Fruit fly (Drosophila melanogaster) whole organism, embryonic: ENCODE measurements around the gene CG5612.
A peak's percentile ranks its signal among the peaks of the same experiment; 100 is the strongest.

ENCODE experiments used
- Atf-2 ChIP-seq: fragments of 200-800 bp; sonication (Bioruptor generic); optimal IDR thresholded peaks from 2 replicates; lab custom pipeline; 2016; ENCODE audit warnings: missing biosample characterization, missing genetic modification characterization
- Bgb ChIP-seq: fragments of 200-800 bp; sonication (Bioruptor generic); IDR thresholded peaks from 2 replicates; pipeline ENCODE4 v1.3.6; 2022; ENCODE audit warnings: missing biosample characterization, missing genetic modification characterization; ENCODE audit not compliant: partially characterized antibody
- CG12155 ChIP-seq: fragments of 200-800 bp; sonication (Bioruptor generic); optimal IDR thresholded peaks from 3 replicates; lab custom pipeline; 2016; ENCODE audit warnings: missing biosample characterization, missing genetic modification characterization
- CG13624 ChIP-seq: fragments of 200-800 bp; sonication (Bioruptor generic); optimal IDR thresholded peaks from 2 replicates; lab custom pipeline; 2016; ENCODE audit warnings: missing biosample characterization, missing genetic modification characterization
- CG14860 ChIP-seq: fragments of 200-800 bp; sonication (Bioruptor generic); IDR thresholded peaks from 3 replicates; pipeline ENCODE4 v1.3.6; 2022; ENCODE audit warnings: missing biosample characterization, missing genetic modification characterization; ENCODE audit not compliant: partially characterized antibody
- CG1647 ChIP-seq: fragments of 200-800 bp; sonication (Bioruptor generic); optimal IDR thresholded peaks from 3 replicates; lab custom pipeline; 2016; ENCODE audit warnings: missing biosample characterization, missing genetic modification characterization
- CG16863 ChIP-seq: fragments of 200-800 bp; sonication (Bioruptor generic); optimal IDR thresholded peaks from 3 replicates; lab custom pipeline; 2016; ENCODE audit warnings: missing biosample characterization, missing genetic modification characterization
- CG17328 ChIP-seq: fragments of 200-800 bp; sonication (Bioruptor generic); IDR thresholded peaks from 2 replicates; pipeline ENCODE4 v1.3.6; 2022; ENCODE audit warnings: missing biosample characterization, missing genetic modification characterization
- CG2199 ChIP-seq: fragments of 200-800 bp; sonication (Bioruptor generic); IDR thresholded peaks from 3 replicates; pipeline ENCODE4 v1.3.6; 2022; ENCODE audit warnings: missing biosample characterization, missing genetic modification characterization
- CG3281 ChIP-seq: fragments of 200-800 bp; sonication (Bioruptor generic); optimal IDR thresholded peaks from 3 replicates; lab custom pipeline; 2017; ENCODE audit warnings: missing biosample characterization, mild to moderate bottlenecking, missing genetic modification characterization
- CG34224 ChIP-seq: fragments of 200-800 bp; sonication (Bioruptor generic); IDR thresholded peaks from 3 replicates; pipeline ENCODE4 v1.3.6; 2022; ENCODE audit warnings: missing biosample characterization, missing genetic modification characterization; ENCODE audit not compliant: partially characterized antibody
- CG4328 ChIP-seq: fragments of 200-800 bp; sonication (Bioruptor generic); optimal IDR thresholded peaks from 3 replicates; lab custom pipeline; 2017; ENCODE audit warnings: missing biosample characterization, missing genetic modification reagents, missing genetic modification characterization
- CG5245 ChIP-seq: fragments of 200-800 bp; sonication (Bioruptor generic); optimal IDR thresholded peaks from 3 replicates; lab custom pipeline; 2016; ENCODE audit warnings: missing biosample characterization, missing genetic modification characterization
- CG6813 ChIP-seq: fragments of 200-800 bp; sonication (Bioruptor generic); optimal IDR thresholded peaks from 2 replicates; lab custom pipeline; 2017; ENCODE audit warnings: missing biosample characterization, missing genetic modification characterization, mild to moderate bottlenecking, moderate library complexity, missing genetic modification reagents
- CG7786 ChIP-seq: fragments of 200-800 bp; sonication (Bioruptor generic); optimal IDR thresholded peaks from 2 replicates; lab custom pipeline; 2016; ENCODE audit warnings: missing biosample characterization, missing genetic modification characterization
- CG9609 ChIP-seq: fragments of 200-800 bp; sonication (Bioruptor generic); optimal IDR thresholded peaks from 3 replicates; lab custom pipeline; 2016; ENCODE audit warnings: missing biosample characterization, missing genetic modification characterization
- D19A ChIP-seq: fragments of 200-800 bp; optimal IDR thresholded peaks from 3 replicates; lab custom pipeline; 2019; ENCODE audit warnings: missing biosample characterization, mild to moderate bottlenecking, missing genetic modification characterization, moderate library complexity
- Dad ChIP-seq: fragments of 200-800 bp; sonication (Bioruptor generic); optimal IDR thresholded peaks from 3 replicates; lab custom pipeline; 2016; ENCODE audit warnings: missing biosample characterization, missing genetic modification characterization
- Doc2 ChIP-seq: fragments of 200-800 bp; sonication (Bioruptor generic); IDR thresholded peaks from 2 replicates; pipeline ENCODE4 v1.3.6; 2022; ENCODE audit warnings: missing biosample characterization, missing genetic modification characterization
- Dp ChIP-seq: fragments of 200-800 bp; sonication (Bioruptor generic); optimal IDR thresholded peaks from 2 replicates; lab custom pipeline; 2018; ENCODE audit warnings: missing biosample characterization, mild to moderate bottlenecking, missing genetic modification characterization, moderate library complexity
- Kr ChIP-seq: fragments of 200-800 bp; sonication (Bioruptor generic); optimal IDR thresholded peaks from 2 replicates; lab custom pipeline; 2017; ENCODE audit warnings: missing biosample characterization, mild to moderate bottlenecking, missing genetic modification characterization
- MESR4 ChIP-seq: fragments of 200-800 bp; sonication (Bioruptor generic); optimal IDR thresholded peaks from 2 replicates; lab custom pipeline; 2018; ENCODE audit warnings: missing biosample characterization, mild to moderate bottlenecking, missing genetic modification characterization, moderate library complexity
- Mad ChIP-seq: fragments of 200-800 bp; sonication (Bioruptor generic); optimal IDR thresholded peaks from 2 replicates; lab custom pipeline; 2016; ENCODE audit warnings: missing biosample characterization, missing genetic modification characterization
- PHDP ChIP-seq: fragments of 200-800 bp; sonication (Bioruptor generic); optimal IDR thresholded peaks from 3 replicates; lab custom pipeline; 2018; ENCODE audit warnings: missing biosample characterization, mild to moderate bottlenecking, missing genetic modification characterization, moderate library complexity
- Poxn ChIP-seq: fragments of 200-800 bp; sonication (Bioruptor generic); IDR thresholded peaks from 2 replicates; pipeline ENCODE4 v1.3.6; 2022; ENCODE audit warnings: missing biosample characterization, missing genetic modification characterization
- ab ChIP-seq: fragments of 200-800 bp; sonication (Bioruptor generic); optimal IDR thresholded peaks from 2 replicates; lab custom pipeline; 2016; ENCODE audit warnings: missing biosample characterization, missing genetic modification characterization
- abd-A ChIP-seq: fragments of 200-800 bp; sonication (Bioruptor generic); optimal IDR thresholded peaks from 3 replicates; lab custom pipeline; 2019; ENCODE audit warnings: missing biosample characterization, mild to moderate bottlenecking, missing genetic modification characterization, moderate library complexity
- bigmax ChIP-seq: fragments of 200-800 bp; sonication (Bioruptor generic); optimal IDR thresholded peaks from 2 replicates; lab custom pipeline; 2018; ENCODE audit warnings: missing biosample characterization, mild to moderate bottlenecking, missing genetic modification characterization
- chn ChIP-seq: fragments of 200-800 bp; sonication (Bioruptor generic); optimal IDR thresholded peaks from 2 replicates; lab custom pipeline; 2016; ENCODE audit warnings: missing biosample characterization, missing genetic modification characterization
- crp ChIP-seq, 2 experiments: fragments of 200-800 bp; sonication (Bioruptor generic); optimal IDR thresholded peaks; 2 replicates in 1 of 2; 3 replicates in 1 of 2; lab custom pipeline; 2017; ENCODE audit warnings: missing biosample characterization in 2 of 2, missing genetic modification characterization in 2 of 2, mild to moderate bottlenecking in 1 of 2, moderate library complexity in 1 of 2
- dm ChIP-seq: fragments of 200-800 bp; sonication (Bioruptor generic); optimal IDR thresholded peaks from 3 replicates; lab custom pipeline; 2016; ENCODE audit warnings: missing biosample characterization, missing genetic modification characterization
- dmrt11E ChIP-seq: fragments of 200-800 bp; sonication (Bioruptor generic); optimal IDR thresholded peaks from 3 replicates; lab custom pipeline; 2018; ENCODE audit warnings: missing biosample characterization, mild to moderate bottlenecking, missing genetic modification characterization, moderate library complexity
- en ChIP-seq: fragments of 200-800 bp; sonication (Bioruptor generic); optimal IDR thresholded peaks from 2 replicates; lab custom pipeline; 2016; ENCODE audit warnings: missing biosample characterization, missing genetic modification characterization
- ewg ChIP-seq: fragments of 200-800 bp; sonication (Bioruptor generic); optimal IDR thresholded peaks from 3 replicates; lab custom pipeline; 2017; ENCODE audit warnings: mild to moderate bottlenecking, missing biosample characterization, missing genetic modification reagents, missing genetic modification characterization
- exex ChIP-seq: fragments of 200-800 bp; sonication (Bioruptor generic); optimal IDR thresholded peaks from 4 replicates; lab custom pipeline; 2018; ENCODE audit warnings: missing biosample characterization, mild to moderate bottlenecking, missing genetic modification characterization, moderate library complexity
- gcm2 ChIP-seq: fragments of 200-800 bp; sonication (Bioruptor generic); optimal IDR thresholded peaks from 2 replicates; lab custom pipeline; 2016; ENCODE audit warnings: missing biosample characterization, missing genetic modification characterization
- hb ChIP-seq: fragments of 200-800 bp; sonication (Bioruptor generic); IDR thresholded peaks from 3 replicates; pipeline ENCODE4 v1.3.6; 2022; ENCODE audit warnings: missing biosample characterization, missing genetic modification characterization; ENCODE audit not compliant: partially characterized antibody
- inv ChIP-seq: fragments of 200-800 bp; sonication (Bioruptor generic); IDR thresholded peaks from 2 replicates; pipeline ENCODE4 v1.3.6; 2022; ENCODE audit warnings: missing biosample characterization, missing genetic modification characterization; ENCODE audit not compliant: partially characterized antibody
- ken ChIP-seq: fragments of 200-800 bp; sonication (Bioruptor generic); IDR thresholded peaks from 3 replicates; pipeline ENCODE4 v1.3.6; 2022; ENCODE audit warnings: missing biosample characterization, missing genetic modification characterization
- kni ChIP-seq: fragments of 200-800 bp; sonication (Bioruptor generic); optimal IDR thresholded peaks from 3 replicates; lab custom pipeline; 2017; ENCODE audit warnings: mild to moderate bottlenecking, missing biosample characterization, missing genetic modification reagents, missing genetic modification characterization
- knrl ChIP-seq: fragments of 200-800 bp; sonication (Bioruptor generic); IDR thresholded peaks from 3 replicates; pipeline ENCODE4 v1.3.6; 2022; ENCODE audit warnings: missing biosample characterization, missing genetic modification characterization; ENCODE audit not compliant: partially characterized antibody
- luna ChIP-seq: fragments of 200-800 bp; sonication (Bioruptor generic); optimal IDR thresholded peaks from 2 replicates; lab custom pipeline; 2016; ENCODE audit warnings: missing biosample characterization, missing genetic modification characterization
- phol ChIP-seq: fragments of 200-800 bp; sonication (Bioruptor generic); optimal IDR thresholded peaks from 3 replicates; lab custom pipeline; 2018; ENCODE audit warnings: missing biosample characterization, mild to moderate bottlenecking, missing genetic modification characterization, moderate library complexity
- pita ChIP-seq: fragments of 200-800 bp; sonication (Bioruptor generic); optimal IDR thresholded peaks from 2 replicates; lab custom pipeline; 2017; ENCODE audit warnings: missing biosample characterization, mild to moderate bottlenecking, missing genetic modification characterization
- sima ChIP-seq: fragments of 200-800 bp; sonication (Bioruptor generic); optimal IDR thresholded peaks from 2 replicates; lab custom pipeline; 2016; ENCODE audit warnings: missing biosample characterization, missing genetic modification characterization
- slou ChIP-seq: fragments of 200-800 bp; sonication (Bioruptor generic); optimal IDR thresholded peaks from 3 replicates; lab custom pipeline; 2016; ENCODE audit warnings: missing biosample characterization, missing genetic modification characterization
- slp2 ChIP-seq: fragments of 200-800 bp; sonication (Bioruptor generic); optimal IDR thresholded peaks from 2 replicates; lab custom pipeline; 2016; ENCODE audit warnings: missing biosample characterization, missing genetic modification characterization
- ssp ChIP-seq: fragments of 200-800 bp; sonication (Bioruptor generic); IDR thresholded peaks from 2 replicates; pipeline ENCODE4 v1.3.6; 2022; ENCODE audit warnings: missing biosample characterization, missing genetic modification characterization
- trh ChIP-seq: fragments of 200-800 bp; sonication (Bioruptor generic); optimal IDR thresholded peaks from 2 replicates; lab custom pipeline; 2016; ENCODE audit warnings: missing biosample characterization, missing genetic modification characterization
- z ChIP-seq: fragments of 200-800 bp; sonication (Bioruptor generic); IDR thresholded peaks from 3 replicates; pipeline ENCODE4 v1.3.6; 2022; ENCODE audit warnings: missing biosample characterization, missing genetic modification characterization

CG5612 gene

DNA sequence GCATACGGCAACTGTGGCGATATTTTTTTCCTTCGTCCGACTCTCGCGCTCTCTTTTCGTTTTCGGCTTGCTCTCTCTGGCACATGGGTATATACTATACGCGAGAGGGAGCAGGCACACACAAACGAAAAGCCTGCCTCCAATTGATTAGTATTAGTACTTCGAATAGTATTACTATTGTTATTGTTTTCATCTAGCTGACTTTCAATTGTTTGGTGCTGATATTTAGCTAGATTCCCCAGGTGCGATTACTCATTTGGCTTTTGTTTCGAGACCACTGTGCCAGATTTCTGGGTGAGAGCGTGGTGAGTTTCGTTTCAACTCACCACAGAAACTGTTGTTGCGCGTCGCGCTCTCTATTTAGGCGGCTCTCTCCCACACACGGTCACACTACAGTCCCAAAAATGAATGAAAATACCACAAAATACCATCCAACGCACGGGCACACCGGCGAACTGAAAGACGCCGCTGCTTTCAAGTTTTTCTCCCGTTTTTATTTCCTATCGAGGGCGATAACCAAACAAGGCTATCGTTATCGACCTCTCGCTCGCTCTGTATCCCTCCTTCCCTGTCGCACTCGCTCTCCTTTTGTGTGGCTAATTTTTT lies 44.4 kb downstream of the CG5612 start (continued):
- TF ChIP-seq abd-A (tag; lab: Kevin White, UChicago) (no peak), trh (GFP tag; lab: Kevin White, UChicago) (no peak), hb (GFP tag; lab: Robert Waterston, UW) (no peak), CG13624 (GFP tag; lab: Kevin White, UChicago) (peak; percentile 26), CG12155 (GFP tag; lab: Kevin White, UChicago) (peak; percentile 67), CG1647 (GFP tag; lab: Kevin White, UChicago) (no peak), Atf-2 (GFP tag; lab: Kevin White, UChicago) (peak; percentile 54), Doc2 (GFP tag; lab: Robert Waterston, UW) (no peak), chn (GFP tag; lab: Kevin White, UChicago) (peak; percentile 54), CG7786 (GFP tag; lab: Kevin White, UChicago) (peak; percentile 48), knrl (GFP tag; lab: Robert Waterston, UW) (no peak), CG34224 (GFP tag; lab: Robert Waterston, UW) (no peak), en (GFP tag; lab: Kevin White, UChicago) (no peak), ab (GFP tag; lab: Kevin White, UChicago) (no peak), slp2 (GFP tag; lab: Kevin White, UChicago) (no peak), PHDP (tag; lab: Kevin White, UChicago) (peak; percentile 83), crp (GFP tag; optimal IDR thresholded peaks at IDR 0.05; lab: Kevin White, UChicago) (no peak), CG5245 (GFP tag; lab: Kevin White, UChicago) (peak; percentile 16), sima (GFP tag; lab: Kevin White, UChicago) (no peak), CG6813 (GFP tag; lab: Kevin White, UChicago) (peak; percentile 71), gcm2 (GFP tag; lab: Kevin White, UChicago) (peak; percentile 15), CG3281 (GFP tag; lab: Kevin White, UChicago) (peak; percentile 82), bigmax (GFP tag; lab: Kevin White, UChicago) (peak; percentile 27), CG2199 (GFP tag; lab: Robert Waterston, UW) (no peak), Mad (GFP tag; lab: Kevin White, UChicago) (no peak), dmrt11E (peak; percentile 14), CG4328 (GFP tag; lab: Kevin White, UChicago) (peak; percentile 81), Bgb (GFP tag; lab: Robert Waterston, UW) (no peak), Dp (GFP tag; lab: Kevin White, UChicago) (peak; percentile 57), CG14860 (GFP tag; lab: Robert Waterston, UW) (no peak), ewg (GFP tag; lab: Kevin White, UChicago) (peak; percentile 92), pita (GFP tag; lab: Kevin White, UChicago) (no peak), phol (tag; lab: Kevin White, UChicago) (no peak), Poxn (GFP tag; lab: Robert Waterston, UW) (no peak), z (GFP tag; lab: Robert Waterston, UW) (no peak), inv (GFP tag; lab: Robert Waterston, UW) (no peak), CG17328 (GFP tag; lab: Robert Waterston, UW) (no peak), luna (GFP tag; lab: Kevin White, UChicago) (no peak), Kr (no peak), D19A (tag; lab: Kevin White, UChicago) (peak; percentile 21), MESR4 (GFP tag; lab: Kevin White, UChicago) (no peak), kni (no peak), exex (tag; lab: Kevin White, UChicago) (peak; percentile 71), Dad (GFP tag; lab: Kevin White, UChicago) (no peak), ssp (GFP tag; lab: Robert Waterston, UW) (no peak), ken (no peak), slou (GFP tag; lab: Kevin White, UChicago) (no peak), dm (peak; percentile 28), CG16863 (GFP tag; lab: Kevin White, UChicago) (peak; percentile 35), CG9609 (peak; percentile 3)
